Worm (Caenorhabditis elegans): Measurements from ENCODE around the gene plrg-1.

plrg-1 gene

DNA sequence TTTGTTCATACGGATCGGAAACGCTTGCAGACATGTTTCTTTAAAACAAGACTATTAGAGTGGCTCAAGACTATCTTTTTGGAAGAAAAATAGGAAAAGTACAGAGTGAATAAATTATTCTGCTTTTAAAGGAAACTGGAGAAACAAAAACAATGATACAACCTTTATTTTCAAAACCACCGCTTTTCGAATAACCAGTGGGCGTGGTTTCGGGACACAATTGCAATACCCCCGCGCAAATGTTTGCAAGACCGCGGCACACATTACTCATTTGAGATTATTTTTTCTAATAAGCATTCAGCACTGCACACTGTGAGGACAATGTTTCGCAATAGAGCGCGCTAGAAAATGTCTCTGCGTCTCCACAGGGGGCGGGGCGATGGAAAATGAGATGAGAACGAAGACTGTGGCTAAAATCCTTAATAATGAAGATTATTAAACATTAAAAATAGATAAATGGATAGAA is at the start of gene plrg-1:
Gene plrg-1 (minus strand): TSS at position 51 of the 466 bp plus-strand sequence.
- TF ChIP-seq dao-5 (tag; optimal IDR thresholded peaks at IDR 0.05) = peak; percentile 29
- TF ChIP-seq W03F9.2 (tag; optimal IDR thresholded peaks at IDR 0.05) = peak; percentile 92
- peak; percentile 33 for TF ChIP-seq him-1 (tag; optimal IDR thresholded peaks at IDR 0.05)

- TF ChIP-seq W03F9.2 (tag; optimal IDR thresholded peaks at IDR 0.05) (no peak), him-1 (tag; optimal IDR thresholded peaks at IDR 0.05) (no peak), dao-5 (tag; optimal IDR thresholded peaks at IDR 0.05) (no peak)
Observed at ce11 chrV:10856901-10857637, 49.4 kb upstream of the plrg-1 start.

ce11 chrV:10855363-10855762 is 47.7 kb upstream of the plrg-1 start:
- no peak for TF ChIP-seq W03F9.2 (tag; optimal IDR thresholded peaks at IDR 0.05)
- no peak for TF ChIP-seq him-1 (tag; optimal IDR thresholded peaks at IDR 0.05)
- no peak for TF ChIP-seq dao-5 (tag; optimal IDR thresholded peaks at IDR 0.05)

- TF ChIP-seq him-1 (tag; optimal IDR thresholded peaks at IDR 0.05) = no peak
- no peak for TF ChIP-seq dao-5 (tag; optimal IDR thresholded peaks at IDR 0.05)
- TF ChIP-seq W03F9.2 (tag; optimal IDR thresholded peaks at IDR 0.05) = no peak
Observed at ce11 chrV:10854197-10854596, 46.5 kb upstream of the plrg-1 start.

DNA sequence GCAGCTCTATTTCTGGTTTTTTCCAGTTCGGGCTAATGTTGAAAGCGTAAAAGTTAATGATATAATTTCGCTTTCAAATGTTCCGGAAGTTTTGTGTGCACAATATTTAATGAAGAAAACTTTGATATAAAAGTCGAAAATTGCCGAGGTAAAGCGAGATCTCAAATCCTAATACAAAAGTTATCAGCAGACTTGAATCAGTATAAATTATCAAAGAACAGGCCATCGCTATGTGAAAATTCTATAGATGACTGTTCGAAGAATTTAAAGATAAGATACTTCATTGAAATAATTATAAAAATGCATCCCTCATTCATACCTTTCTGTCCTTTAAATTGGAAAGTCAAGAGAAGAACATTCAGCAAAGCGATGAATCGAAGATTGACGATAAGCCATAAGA is 39.2 kb upstream of the plrg-1 start, which contains the start of gene C29A12.6:
Gene C29A12.6 (plus strand): TSS at position 301 of the 400 bp plus-strand sequence.
- TF ChIP-seq dao-5 (tag; optimal IDR thresholded peaks at IDR 0.05) = no peak
- no peak for TF ChIP-seq him-1 (tag; optimal IDR thresholded peaks at IDR 0.05)
- no peak for TF ChIP-seq W03F9.2 (tag; optimal IDR thresholded peaks at IDR 0.05)

- TF ChIP-seq him-1 (tag; optimal IDR thresholded peaks at IDR 0.05) (no peak), W03F9.2 (tag; optimal IDR thresholded peaks at IDR 0.05) (no peak), dao-5 (tag; optimal IDR thresholded peaks at IDR 0.05) (no peak)
Observed at ce11 chrV:10839398-10839797, 31.7 kb upstream of the plrg-1 start.

DNA sequence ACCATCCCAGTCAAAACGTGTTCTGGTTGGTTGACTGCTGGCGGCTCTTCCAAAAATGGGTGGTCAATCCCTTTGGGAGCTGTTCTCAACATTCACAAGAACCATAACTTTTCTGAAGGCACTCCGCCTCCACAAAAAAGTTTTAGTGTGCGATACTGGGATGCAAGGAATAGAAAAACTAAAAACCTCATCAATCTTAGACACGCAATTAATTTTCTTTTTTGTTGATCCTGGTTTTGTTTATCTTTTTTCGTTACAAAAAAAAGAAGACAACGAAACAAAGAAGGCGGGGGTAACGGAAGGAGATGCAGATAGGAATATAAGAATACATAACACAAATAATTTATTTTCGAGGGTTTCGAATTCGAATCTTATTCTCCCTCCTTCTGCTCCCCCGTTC is 30.5 kb upstream of the plrg-1 start:
- TF ChIP-seq dao-5 (tag; optimal IDR thresholded peaks at IDR 0.05) (no peak), W03F9.2 (tag; optimal IDR thresholded peaks at IDR 0.05) (no peak), him-1 (tag; optimal IDR thresholded peaks at IDR 0.05) (no peak)

- no peak for TF ChIP-seq W03F9.2 (tag; optimal IDR thresholded peaks at IDR 0.05)
- TF ChIP-seq him-1 (tag; optimal IDR thresholded peaks at IDR 0.05) = no peak
- TF ChIP-seq dao-5 (tag; optimal IDR thresholded peaks at IDR 0.05) = no peak
Observed at ce11 chrV:10834682-10835219, 27.0 kb upstream of the plrg-1 start.

ce11 chrV:10832862-10833261 is 25.1 kb upstream of the plrg-1 start:
- TF ChIP-seq W03F9.2 (tag; optimal IDR thresholded peaks at IDR 0.05) = no peak
- TF ChIP-seq dao-5 (tag; optimal IDR thresholded peaks at IDR 0.05) = no peak
- no peak for TF ChIP-seq him-1 (tag; optimal IDR thresholded peaks at IDR 0.05)

DNA sequence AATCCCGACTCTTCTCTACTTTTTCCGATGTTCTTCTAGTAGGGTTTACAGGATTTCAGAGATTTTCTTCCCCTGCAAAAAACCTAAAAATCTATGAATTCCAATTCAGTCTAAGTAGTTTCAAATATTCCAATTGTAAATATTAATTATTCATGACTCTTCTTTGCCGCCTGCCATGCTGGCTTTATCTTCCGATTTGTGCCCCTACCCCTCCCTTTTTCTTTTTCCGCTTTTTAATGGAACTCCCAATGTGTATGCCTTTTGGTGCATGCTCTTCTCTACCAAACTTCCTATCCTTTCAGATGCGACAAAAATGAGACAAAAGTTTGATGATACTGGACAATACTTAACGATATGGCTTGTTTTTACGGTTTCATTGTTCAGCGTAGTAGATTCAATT is 17.0 kb upstream of the plrg-1 start, which contains the start of gene nrx-1:
Gene nrx-1 (plus strand): TSS at position 301 of the 400 bp plus-strand sequence.
- TF ChIP-seq dao-5 (tag; optimal IDR thresholded peaks at IDR 0.05) (no peak), W03F9.2 (tag; optimal IDR thresholded peaks at IDR 0.05) (no peak), him-1 (tag; optimal IDR thresholded peaks at IDR 0.05) (no peak)

- TF ChIP-seq dao-5 (tag; optimal IDR thresholded peaks at IDR 0.05) (no peak), him-1 (tag; optimal IDR thresholded peaks at IDR 0.05) (no peak), W03F9.2 (tag; optimal IDR thresholded peaks at IDR 0.05) (no peak)
Observed at ce11 chrV:10818498-10818897, 10.8 kb upstream of the plrg-1 start.

ce11 chrV:10816831-10817230 is 9.1 kb upstream of the plrg-1 start:
- TF ChIP-seq W03F9.2 (tag; optimal IDR thresholded peaks at IDR 0.05) (no peak), him-1 (tag; optimal IDR thresholded peaks at IDR 0.05) (no peak), dao-5 (tag; optimal IDR thresholded peaks at IDR 0.05) (no peak)

DNA sequence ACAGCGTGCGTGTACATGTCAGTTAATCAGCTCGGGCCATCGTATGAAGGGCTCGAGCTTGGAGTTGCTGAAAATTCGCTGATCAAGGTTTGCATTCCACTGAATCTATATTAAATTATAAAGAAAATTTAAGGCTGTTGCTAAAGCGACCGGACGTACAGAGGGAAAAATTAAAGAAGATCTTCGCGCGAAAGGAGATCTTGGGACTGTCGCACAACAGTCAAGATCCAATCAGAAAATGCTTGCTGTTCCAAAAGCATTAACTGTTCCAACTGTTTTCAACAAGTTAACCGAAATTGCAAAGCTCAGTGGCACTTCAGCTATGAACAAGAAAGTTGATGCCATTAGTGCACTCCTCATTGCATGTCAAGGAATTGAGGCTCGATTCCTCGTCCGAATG is 6.6 kb upstream of the plrg-1 start:
- TF ChIP-seq him-1 (tag; optimal IDR thresholded peaks at IDR 0.05) (no peak), W03F9.2 (tag; optimal IDR thresholded peaks at IDR 0.05) (no peak), dao-5 (tag; optimal IDR thresholded peaks at IDR 0.05) (no peak)

DNA sequence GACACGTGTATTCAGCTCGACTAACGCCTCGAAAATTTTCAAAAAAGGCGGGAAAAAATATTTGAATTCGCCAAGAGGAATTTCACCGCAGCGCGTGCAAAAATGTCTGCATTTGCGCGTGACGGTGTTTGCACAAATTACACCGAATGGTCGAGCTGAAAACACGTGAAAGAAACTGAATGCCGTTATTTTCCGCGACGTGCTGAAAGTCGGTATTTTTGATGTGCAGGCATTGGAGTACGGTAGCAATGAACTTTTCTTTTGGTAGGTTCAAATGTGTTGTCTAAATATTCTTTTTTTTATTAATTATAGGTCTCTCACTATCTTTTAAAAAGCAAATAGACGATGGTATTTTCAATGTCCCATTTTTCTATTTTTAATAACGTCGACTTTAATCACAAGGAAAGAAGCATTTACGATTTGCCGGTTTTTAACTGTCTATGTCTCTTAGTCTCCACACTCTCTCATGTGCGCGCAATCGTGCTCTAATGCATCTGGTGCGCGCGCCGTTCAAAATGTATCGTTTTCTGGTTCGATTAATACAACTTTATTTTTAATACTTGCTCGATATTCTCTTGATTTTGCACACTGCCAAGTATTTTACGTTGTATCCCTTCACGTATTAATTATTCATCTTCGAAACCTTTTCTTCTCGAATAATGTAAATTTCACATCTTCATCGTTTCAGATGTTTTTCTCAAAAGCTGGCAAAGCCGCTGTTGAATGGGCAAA is 5.9 kb upstream of the plrg-1 start, which contains the start of the genes C29A12.1 and lig-1:
Gene C29A12.1 (minus strand): TSS at position 63 of the 732 bp plus-strand sequence.
Gene lig-1 (plus strand): TSS at position 682 of the 732 bp plus-strand sequence.
- TF ChIP-seq W03F9.2 (tag; optimal IDR thresholded peaks at IDR 0.05) (peak; percentile 21), dao-5 (tag; optimal IDR thresholded peaks at IDR 0.05) (no peak)

All from whole organism, L4/young adult.